Worm (Caenorhabditis elegans) whole organism, L4 larva: ENCODE data around the gene tnt-3.

ENCODE experiments used
- ceh-20 ChIP-seq: fragments of 200-800 bp; sonication (Bioruptor generic); IDR thresholded peaks from 2 replicates; pipeline ENCODE4 v1.3.6; 2022; ENCODE audit warnings: missing genetic modification reagents, missing genetic modification characterization, missing compliant biosample characterization
- hlh-30 ChIP-seq: sonication (generic microtip); optimal IDR thresholded peaks from 2 replicates; lab custom pipeline; 2017; ENCODE audit warnings: antibody characterized with exemption, mild to moderate bottlenecking, missing genetic modification characterization, missing compliant biosample characterization; ENCODE audit not compliant: insufficient read depth
- nhr-25 ChIP-seq: sonication (generic microtip); optimal IDR thresholded peaks from 2 replicates; lab custom pipeline; 2017; ENCODE audit warnings: missing genetic modification characterization, mild to moderate bottlenecking, missing compliant biosample characterization, antibody characterized with exemption, moderate library complexity, borderline replicate concordance; ENCODE audit not compliant: insufficient read depth

ce11 chrX:7989155-7989554 is 44.3 kb upstream of the tnt-3 start:
- no peak for TF ChIP-seq ceh-20 (GFP tag; lab: Robert Waterston, UW)
- no peak for TF ChIP-seq hlh-30 (tag; lab: Kevin White, UChicago)
- TF ChIP-seq nhr-25 (tag; lab: Kevin White, UChicago): peak; percentile 60
